Fruit fly (Drosophila melanogaster): ENCODE data around the gene CG5160.

CG5160 gene

DNA sequence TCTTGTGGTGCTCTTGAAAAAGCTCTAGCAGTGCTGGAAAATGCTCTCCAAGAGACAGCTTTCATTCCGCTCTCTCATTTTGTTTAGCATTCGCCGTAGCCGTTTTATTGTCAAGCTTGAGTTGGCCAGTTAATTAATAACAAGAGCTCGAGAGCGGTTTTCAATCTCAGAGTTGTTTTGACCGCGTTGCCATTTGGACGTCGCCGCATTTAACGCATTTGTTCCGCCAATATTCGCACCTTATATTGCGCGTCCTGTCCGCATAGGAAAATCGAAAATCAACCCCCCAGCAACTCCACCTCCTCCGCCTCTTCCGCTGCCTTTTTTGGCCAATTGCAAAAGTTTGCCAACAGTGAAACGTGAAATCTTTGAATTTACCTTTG is 38.8 kb upstream of the CG5160 start, which contains the start of gene CG5973:
TSS of gene CG5973 (plus strand) at position 168 of the 383 bp plus-strand sequence.
- TF ChIP-seq Dif (GFP tag; optimal IDR thresholded peaks at IDR 0.05; ENCODE audit: partially characterized antibody) (peak; percentile 49), dl (GFP tag; optimal IDR thresholded peaks at IDR 0.05; ENCODE audit: insufficient read depth in 1 of 2, partially characterized antibody in 2 of 2) (peak in 1 of 2 experiments; percentile 16), N (GFP tag; optimal IDR thresholded peaks at IDR 0.05) (no peak), Vsx2 (GFP tag; optimal IDR thresholded peaks at IDR 0.05; ENCODE audit: partially characterized antibody) (peak; percentile 22)

DNA sequence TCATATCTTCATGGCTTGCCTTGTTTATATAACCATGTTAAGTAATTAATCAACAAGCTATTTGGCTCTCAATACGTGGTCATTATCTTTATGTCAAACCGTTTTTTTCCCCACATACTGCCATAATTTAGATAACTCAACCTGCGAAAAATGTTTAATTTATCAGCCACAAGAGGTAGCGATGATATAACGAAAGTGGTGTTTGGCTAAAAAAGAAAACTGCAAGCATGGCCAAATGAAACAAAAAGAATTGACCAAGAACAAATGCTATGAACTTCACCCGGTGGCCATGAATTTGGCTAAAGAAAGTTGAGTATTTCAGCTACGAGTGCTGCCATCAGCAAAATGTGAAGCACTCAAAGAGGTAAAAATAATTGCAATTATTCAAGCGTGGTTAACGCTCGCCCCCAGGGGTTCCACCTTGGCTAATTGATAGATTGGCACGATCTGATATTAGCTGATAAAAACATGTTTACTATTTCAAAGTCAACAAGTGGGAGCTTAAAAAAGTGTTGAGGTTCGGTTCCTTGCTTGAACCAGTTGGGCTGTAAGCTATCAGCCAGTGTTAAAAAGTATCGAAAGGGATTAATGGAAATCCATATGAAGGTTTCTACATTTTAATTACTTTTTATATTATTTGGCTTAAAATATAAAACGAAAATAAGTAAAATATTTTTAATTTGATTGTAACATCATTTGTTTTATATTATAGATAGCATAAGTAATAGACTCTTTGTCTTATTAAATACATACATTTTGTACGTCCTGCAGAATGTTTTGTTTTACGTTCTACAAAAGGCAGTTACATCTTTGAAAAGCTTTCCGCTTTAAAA is 38.2 kb upstream of the CG5160 start:
- peak; percentile 39 for TF ChIP-seq HLH106 (tag; optimal IDR thresholded peaks at IDR 0.05)
- TF ChIP-seq woc (GFP tag; optimal IDR thresholded peaks at IDR 0.05), result no peak
- peak; percentile 35 for TF ChIP-seq psq (GFP tag; optimal IDR thresholded peaks at IDR 0.05)
- TF ChIP-seq Dif (GFP tag; optimal IDR thresholded peaks at IDR 0.05; ENCODE audit: partially characterized antibody), result no peak
- no peak for TF ChIP-seq Mio (GFP tag; optimal IDR thresholded peaks at IDR 0.05)
- no peak for TF ChIP-seq Sp1 (GFP tag; optimal IDR thresholded peaks at IDR 0.05)
- no peak for TF ChIP-seq dl (GFP tag; optimal IDR thresholded peaks at IDR 0.05; ENCODE audit: insufficient read depth in 1 of 2, partially characterized antibody in 2 of 2)
- no peak for TF ChIP-seq Dfd (GFP tag; optimal IDR thresholded peaks at IDR 0.05)
- TF ChIP-seq h (GFP tag; optimal IDR thresholded peaks at IDR 0.05), result peak; percentile 49
- TF ChIP-seq jim (GFP tag; optimal IDR thresholded peaks at IDR 0.05), result peak; percentile 44
- TF ChIP-seq Hr83 (GFP tag; optimal IDR thresholded peaks at IDR 0.05; ENCODE audit: poor library complexity, severe bottlenecking), result peak; percentile 96
- TF ChIP-seq Hr78 (GFP tag; optimal IDR thresholded peaks at IDR 0.05), result no peak
- no peak for TF ChIP-seq Myc (optimal IDR thresholded peaks at IDR 0.05)
- TF ChIP-seq N (GFP tag; optimal IDR thresholded peaks at IDR 0.05), result no peak
- no peak for TF ChIP-seq sage (GFP tag; optimal IDR thresholded peaks at IDR 0.05)
- peak; percentile 62 for TF ChIP-seq Hnf4 (GFP tag; optimal IDR thresholded peaks at IDR 0.05)
- no peak for TF ChIP-seq Vsx2 (GFP tag; optimal IDR thresholded peaks at IDR 0.05; ENCODE audit: partially characterized antibody)
- peak; percentile 74 for TF ChIP-seq sv (GFP tag; optimal IDR thresholded peaks at IDR 0.05)
- TF ChIP-seq Rel (GFP tag; optimal IDR thresholded peaks at IDR 0.05), result no peak
- no peak for TF ChIP-seq Rel (tag; optimal IDR thresholded peaks at IDR 0.05)
- TF ChIP-seq Jra (GFP tag; optimal IDR thresholded peaks at IDR 0.05), result no peak
- TF ChIP-seq CG9705 (GFP tag; optimal IDR thresholded peaks at IDR 0.05), result peak; percentile 37
- no peak for TF ChIP-seq CG32264 (GFP tag; optimal IDR thresholded peaks at IDR 0.05)
- TF ChIP-seq fru (GFP tag; optimal IDR thresholded peaks at IDR 0.05), result peak; percentile 37
- TF ChIP-seq CrebA (GFP tag; optimal IDR thresholded peaks at IDR 0.05; ENCODE audit: borderline replicate concordance), result no peak
- no peak for TF ChIP-seq lola (GFP tag; optimal IDR thresholded peaks at IDR 0.05)
- peak; percentile 39 for TF ChIP-seq dmrt93B (GFP tag; optimal IDR thresholded peaks at IDR 0.05)
- no peak for TF ChIP-seq pan (optimal IDR thresholded peaks at IDR 0.05)
- TF ChIP-seq br (GFP tag; optimal IDR thresholded peaks at IDR 0.05), result peak; percentile 24
- no peak for TF ChIP-seq GATAd (GFP tag; optimal IDR thresholded peaks at IDR 0.05)
- TF ChIP-seq Abd-B (GFP tag; optimal IDR thresholded peaks at IDR 0.05), result no peak
- no peak for TF ChIP-seq usp (GFP tag; optimal IDR thresholded peaks at IDR 0.05)
- peak; percentile 50 for TF ChIP-seq rgr (GFP tag; optimal IDR thresholded peaks at IDR 0.05)
- TF ChIP-seq tai (GFP tag; optimal IDR thresholded peaks at IDR 0.05), result peak; percentile 47
- TF ChIP-seq foxo (GFP tag; optimal IDR thresholded peaks at IDR 0.05), result peak in 1 of 2 experiments; percentile 49
- peak; percentile 40 for TF ChIP-seq OdsH (GFP tag; optimal IDR thresholded peaks at IDR 0.05)
- TF ChIP-seq dsf (GFP tag; optimal IDR thresholded peaks at IDR 0.05; ENCODE audit: borderline replicate concordance), result peak; percentile 11
- TF ChIP-seq brk (GFP tag; optimal IDR thresholded peaks at IDR 0.05), result peak; percentile 51
- TF ChIP-seq ey (GFP tag; optimal IDR thresholded peaks at IDR 0.05), result peak; percentile 21
